Fruit fly (Drosophila melanogaster) whole organism: Measurements from ENCODE around the gene bun.

Experiments used
- CG8478 ChIP-seq: fragments of >200 bp; optimal IDR thresholded peaks from 2 replicates; lab custom pipeline; 2018; ENCODE audit warnings: inconsistent platforms
- Dll ChIP-seq: fragments of >200 bp; optimal IDR thresholded peaks from 2 replicates; lab custom pipeline; 2017
- EcR ChIP-seq, 2 experiments: fragments of >200 bp; optimal IDR thresholded peaks; 2 replicates each; lab custom pipeline; 2017; ENCODE audit warnings: missing biosample characterization in 2 of 2, missing genetic modification characterization in 2 of 2, missing genetic modification reagents in 2 of 2
- pan ChIP-seq: fragments of >200 bp; optimal IDR thresholded peaks from 2 replicates; lab custom pipeline; 2017
- psq ChIP-seq: fragments of >200 bp; optimal IDR thresholded peaks from 2 replicates; lab custom pipeline; 2017
- usp ChIP-seq: fragments of >200 bp; optimal IDR thresholded peaks from 2 replicates; lab custom pipeline; 2017; ENCODE audit warnings: missing biosample characterization, missing genetic modification characterization, mixed read lengths

- TF ChIP-seq psq (lab: Kevin White, UChicago) (no peak), pan (no peak), CG8478 (no peak), usp (GFP tag; lab: Kevin White, UChicago) (no peak), EcR (GFP tag; optimal IDR thresholded peaks at IDR 0.05; lab: Kevin White, UChicago) (no peak), Dll (no peak)
Measured at dm6 chr2L:12495196-12495595, 51.2 kb downstream of the bun start.
